Worm (Caenorhabditis elegans) whole organism, early embryonic: ENCODE results near the gene trxr-1.

Experiments used
- B0310.2 ChIP-seq: sonication (generic microtip); optimal IDR thresholded peaks from 2 replicates; lab custom pipeline; 2016; ENCODE audit warnings: mild to moderate bottlenecking, missing genetic modification characterization, missing compliant biosample characterization
- F13C5.2 ChIP-seq: sonication (generic microtip); optimal IDR thresholded peaks from 2 replicates; lab custom pipeline; 2017; ENCODE audit warnings: mild to moderate bottlenecking, missing genetic modification characterization, inconsistent platforms, missing compliant biosample characterization
- aly-1 ChIP-seq: sonication (generic microtip); optimal IDR thresholded peaks from 2 replicates; lab custom pipeline; 2016; ENCODE audit warnings: missing genetic modification characterization, missing compliant biosample characterization
- ama-1 ChIP-seq: fragments of 150-350 bp; optimal IDR thresholded peaks from 2 replicates; lab custom pipeline; 2014
- ceh-13 ChIP-seq: fragments of 200-800 bp; sonication (Bioruptor generic); optimal IDR thresholded peaks from 2 replicates; lab custom pipeline; 2018; ENCODE audit warnings: mild to moderate bottlenecking, missing genetic modification characterization, missing compliant biosample characterization
- ceh-36 ChIP-seq: sonication (generic microtip); optimal IDR thresholded peaks from 2 replicates; lab custom pipeline; 2016; ENCODE audit warnings: missing genetic modification characterization, inconsistent platforms, missing compliant biosample characterization
- ets-7 ChIP-seq: sonication (generic microtip); optimal IDR thresholded peaks from 2 replicates; lab custom pipeline; 2016; ENCODE audit warnings: missing genotype, missing genetic modification characterization, missing compliant biosample characterization
- flt-1 ChIP-seq: fragments of 200-800 bp; sonication (Bioruptor generic); IDR thresholded peaks from 2 replicates; pipeline ENCODE4 v1.3.6; 2022; ENCODE audit warnings: missing genetic modification characterization, missing compliant biosample characterization
- hmbx-1 ChIP-seq: sonication (generic microtip); optimal IDR thresholded peaks from 2 replicates; lab custom pipeline; 2016; ENCODE audit warnings: mild to moderate bottlenecking, missing genetic modification characterization, missing compliant biosample characterization
- hmg-4 ChIP-seq: fragments of 200-800 bp; sonication (Bioruptor generic); optimal IDR thresholded peaks from 2 replicates; lab custom pipeline; 2018; ENCODE audit warnings: mild to moderate bottlenecking, missing genetic modification characterization, missing compliant biosample characterization
- hnd-1 ChIP-seq: sonication (generic microtip); optimal IDR thresholded peaks from 2 replicates; lab custom pipeline; 2016; ENCODE audit warnings: missing genetic modification characterization, missing compliant biosample characterization
- pes-1 ChIP-seq: fragments of 200-800 bp; sonication (Bioruptor generic); IDR thresholded peaks from 2 replicates; pipeline ENCODE4 v1.3.6; 2022; ENCODE audit warnings: missing genetic modification reagents, missing genetic modification characterization, missing compliant biosample characterization
- scrt-1 ChIP-seq: fragments of 200-800 bp; sonication (Bioruptor generic); IDR thresholded peaks from 2 replicates; pipeline ENCODE4 v1.3.6; 2022; ENCODE audit warnings: missing genetic modification characterization, missing compliant biosample characterization
- sea-1 ChIP-seq: fragments of 200-800 bp; sonication (Bioruptor generic); conservative IDR thresholded peaks from 2 replicates; pipeline ENCODE4 v1.3.6; 2022; ENCODE audit warnings: missing genetic modification characterization, missing compliant biosample characterization
- tbx-11 ChIP-seq: fragments of 200-800 bp; sonication (Bioruptor generic); IDR thresholded peaks from 2 replicates; pipeline ENCODE4 v1.3.6; 2022; ENCODE audit warnings: missing genetic modification characterization, missing compliant biosample characterization
- tbx-37 ChIP-seq: fragments of 200-800 bp; sonication (Bioruptor generic); conservative IDR thresholded peaks from 2 replicates; pipeline ENCODE4 v1.3.6; 2022; ENCODE audit warnings: missing genetic modification reagents, missing genetic modification characterization, missing compliant biosample characterization
- tra-4 ChIP-seq: sonication (generic microtip); optimal IDR thresholded peaks from 2 replicates; lab custom pipeline; 2017; ENCODE audit warnings: missing genetic modification characterization, missing compliant biosample characterization

trxr-1 gene

DNA sequence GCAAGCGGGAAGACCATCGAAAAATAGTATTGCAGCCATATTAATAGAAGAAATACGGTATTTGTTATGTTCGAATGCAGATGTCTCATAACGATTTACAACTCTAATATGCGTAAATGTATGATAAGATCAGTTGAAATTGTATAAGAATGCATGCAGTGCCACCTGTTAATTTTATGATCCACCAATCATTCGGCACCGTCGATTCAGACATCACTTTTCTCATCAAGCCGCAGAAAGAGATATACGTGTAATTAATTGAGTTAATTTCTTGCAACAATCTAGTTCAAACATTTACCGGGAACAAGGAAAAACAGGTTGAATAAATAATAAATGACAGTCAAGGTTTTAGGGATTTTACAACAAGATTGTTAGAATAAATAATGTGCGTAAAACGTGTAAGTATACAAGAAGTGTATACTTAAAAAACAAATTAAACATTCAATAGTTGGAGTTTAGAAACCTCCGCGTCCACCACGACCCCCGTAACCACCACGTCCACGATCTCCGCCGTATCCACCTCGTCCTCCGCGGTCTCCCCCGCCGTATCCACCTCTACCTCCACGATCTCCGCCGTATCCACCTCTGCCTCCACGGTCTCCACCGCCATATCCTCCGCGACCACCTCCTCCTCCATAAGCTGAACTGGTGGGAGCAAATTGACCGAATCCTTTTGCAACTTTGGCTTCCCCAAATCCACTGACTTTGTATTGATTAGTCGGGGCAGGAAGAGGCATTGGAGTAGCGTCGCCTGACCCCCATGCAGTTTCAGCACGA lies 37.4 kb upstream of the trxr-1 start:
- no peak for TF ChIP-seq scrt-1
- no peak for TF ChIP-seq ceh-36 (tag; lab: Kevin White, UChicago)
- no peak for TF ChIP-seq F13C5.2 (tag; lab: Kevin White, UChicago)
- no peak for TF ChIP-seq B0310.2 (tag; lab: Kevin White, UChicago)
- TF ChIP-seq hmg-4 (GFP tag; lab: Kevin White, UChicago) = no peak
- TF ChIP-seq sea-1 (GFP tag; lab: Robert Waterston, UW) = no peak
- no peak for TF ChIP-seq pes-1 (GFP tag; lab: Robert Waterston, UW)
- no peak for TF ChIP-seq tra-4
- no peak for TF ChIP-seq ets-7 (tag; lab: Kevin White, UChicago)
- no peak for TF ChIP-seq tbx-37 (GFP tag; lab: Robert Waterston, UW)
- TF ChIP-seq ama-1 (lab: Kevin White, UChicago) = no peak
- no peak for TF ChIP-seq hnd-1
- TF ChIP-seq hmbx-1 (tag; lab: Kevin White, UChicago) = no peak
- no peak for TF ChIP-seq tbx-11 (GFP tag; lab: Robert Waterston, UW)
- no peak for TF ChIP-seq flt-1 (GFP tag; lab: Robert Waterston, UW)

DNA sequence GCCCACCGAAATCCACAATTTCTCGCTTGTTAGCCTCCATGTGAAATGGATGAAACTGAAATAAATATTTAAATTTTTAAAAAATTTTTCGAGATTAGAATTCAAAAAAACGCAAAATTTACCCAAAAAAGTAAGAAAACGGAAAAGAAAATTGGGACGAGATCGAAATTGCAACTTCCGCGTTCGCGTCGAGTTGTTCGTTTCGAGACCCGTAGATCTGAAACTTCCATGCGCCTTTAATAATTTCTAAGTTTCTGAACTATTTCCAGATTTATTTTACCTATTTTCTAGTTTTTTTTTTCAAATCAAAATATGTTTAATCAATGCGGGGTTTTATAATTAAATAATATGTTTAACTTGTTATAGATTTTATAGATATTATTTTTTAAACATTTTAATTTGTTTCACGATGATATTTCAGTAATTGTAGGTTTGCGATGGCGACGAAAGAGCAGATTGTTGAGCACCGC lies 34.6 kb upstream of the trxr-1 start, which contains the start of the genes pgl-1 and him-3:
pgl-1 (minus strand) TSS at position 230 of the 470 bp plus-strand sequence.
him-3 (plus strand) TSS at position 420 of the 470 bp plus-strand sequence.
- TF ChIP-seq tra-4 (no peak), ceh-36 (tag; lab: Kevin White, UChicago) (no peak), ama-1 (lab: Kevin White, UChicago) (no peak), pes-1 (GFP tag; lab: Robert Waterston, UW) (no peak), sea-1 (GFP tag; lab: Robert Waterston, UW) (no peak), ceh-13 (no peak), hnd-1 (no peak), aly-1 (tag; lab: Kevin White, UChicago) (no peak), ets-7 (tag; lab: Kevin White, UChicago) (no peak), F13C5.2 (tag; lab: Kevin White, UChicago) (no peak), scrt-1 (no peak), tbx-11 (GFP tag; lab: Robert Waterston, UW) (no peak), flt-1 (GFP tag; lab: Robert Waterston, UW) (no peak), B0310.2 (tag; lab: Kevin White, UChicago) (no peak), tbx-37 (GFP tag; lab: Robert Waterston, UW) (no peak), hmg-4 (GFP tag; lab: Kevin White, UChicago) (no peak), hmbx-1 (tag; lab: Kevin White, UChicago) (no peak)

DNA sequence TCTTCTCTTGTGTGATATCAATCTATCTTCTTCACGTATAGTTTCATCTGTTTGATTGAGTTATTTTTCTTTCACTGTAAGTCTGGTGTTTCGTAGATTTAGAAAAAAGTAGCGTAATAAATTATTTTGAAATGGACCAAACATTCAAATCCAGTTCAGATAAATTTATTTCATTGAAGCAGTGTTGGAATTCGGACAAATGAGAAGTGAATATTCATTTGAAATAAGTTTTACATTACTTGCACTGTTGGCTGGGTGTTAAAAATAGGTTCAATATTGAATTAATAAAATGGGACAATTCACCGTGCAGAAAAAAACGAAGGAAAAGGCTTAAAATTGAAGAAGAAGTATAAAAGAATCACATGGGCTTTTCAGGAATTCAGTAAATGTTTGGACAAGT lies 33.1 kb upstream of the trxr-1 start:
- TF ChIP-seq ets-7 (tag; lab: Kevin White, UChicago) = no peak
- no peak for TF ChIP-seq hmg-4 (GFP tag; lab: Kevin White, UChicago)
- no peak for TF ChIP-seq flt-1 (GFP tag; lab: Robert Waterston, UW)
- no peak for TF ChIP-seq hnd-1
- TF ChIP-seq pes-1 (GFP tag; lab: Robert Waterston, UW) = no peak
- no peak for TF ChIP-seq F13C5.2 (tag; lab: Kevin White, UChicago)
- no peak for TF ChIP-seq scrt-1
- TF ChIP-seq tbx-37 (GFP tag; lab: Robert Waterston, UW) = no peak

DNA sequence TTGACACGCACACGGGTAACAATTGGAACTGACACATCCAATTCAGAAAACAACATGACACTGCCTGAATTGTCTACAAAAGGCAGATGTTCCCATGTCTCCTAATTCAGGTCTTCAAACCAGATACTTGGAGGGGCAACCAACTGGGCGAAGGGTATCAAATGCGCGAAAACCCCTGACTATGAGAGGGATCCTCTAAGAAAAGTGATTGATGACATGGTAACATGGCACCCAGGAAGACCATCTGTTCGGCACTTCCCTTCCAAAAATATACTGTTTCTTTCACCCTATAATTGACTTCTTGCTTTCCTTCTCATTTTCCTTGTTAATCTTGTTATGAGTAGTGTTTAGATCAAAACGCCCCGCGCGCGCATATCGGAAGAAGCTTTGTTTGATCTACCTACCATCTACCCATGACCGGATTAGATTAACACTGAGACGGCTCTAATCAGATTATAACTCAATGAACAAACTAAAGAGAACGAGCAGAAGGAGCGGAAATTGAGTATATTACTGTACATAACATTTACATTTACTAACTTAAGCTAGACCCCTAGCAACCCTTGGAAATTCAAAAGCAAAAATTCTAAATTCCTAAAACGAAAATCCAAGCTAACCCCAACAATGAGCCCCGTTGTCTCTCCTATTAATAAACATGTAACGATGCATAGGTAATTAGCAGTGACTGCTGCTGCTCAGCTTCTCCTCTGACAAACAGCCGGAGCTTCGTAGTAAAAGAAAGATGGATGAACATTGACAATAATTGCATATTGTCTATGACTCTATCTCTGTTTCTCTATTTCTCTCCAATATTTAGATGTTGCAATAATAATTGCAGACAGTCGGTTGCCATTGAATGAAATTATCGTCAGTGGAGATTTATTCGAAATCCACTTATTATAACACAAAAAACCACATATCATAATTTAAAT lies 27.0 kb upstream of the trxr-1 start:
- peak; percentile 3 for TF ChIP-seq ceh-36 (tag; lab: Kevin White, UChicago)
- no peak for TF ChIP-seq aly-1 (tag; lab: Kevin White, UChicago)

DNA sequence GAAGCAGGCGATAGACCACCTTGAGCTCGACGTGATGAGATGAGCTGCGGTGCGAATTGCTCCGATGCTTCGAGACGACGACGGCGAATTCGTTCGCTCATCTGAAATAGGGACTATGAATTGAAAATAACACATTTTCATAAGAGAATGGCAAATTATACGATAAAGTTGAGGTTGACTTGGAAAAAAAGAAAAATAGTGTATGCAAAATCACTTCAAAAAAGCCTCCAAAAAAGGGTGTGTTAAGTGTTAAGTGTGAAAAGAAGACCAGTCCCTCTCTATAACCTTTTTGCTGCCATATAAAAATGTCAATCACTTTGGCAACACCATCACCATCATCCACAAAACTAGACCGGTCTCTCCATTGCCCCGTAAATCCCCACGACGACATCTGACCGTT lies 24.9 kb upstream of the trxr-1 start, which contains the start of gene prkl-1:
prkl-1 (minus strand) TSS at position 101 of the 400 bp plus-strand sequence.
- TF ChIP-seq ets-7 (tag; lab: Kevin White, UChicago) (no peak), ceh-36 (tag; lab: Kevin White, UChicago) (no peak), sea-1 (GFP tag; lab: Robert Waterston, UW) (no peak)

DNA sequence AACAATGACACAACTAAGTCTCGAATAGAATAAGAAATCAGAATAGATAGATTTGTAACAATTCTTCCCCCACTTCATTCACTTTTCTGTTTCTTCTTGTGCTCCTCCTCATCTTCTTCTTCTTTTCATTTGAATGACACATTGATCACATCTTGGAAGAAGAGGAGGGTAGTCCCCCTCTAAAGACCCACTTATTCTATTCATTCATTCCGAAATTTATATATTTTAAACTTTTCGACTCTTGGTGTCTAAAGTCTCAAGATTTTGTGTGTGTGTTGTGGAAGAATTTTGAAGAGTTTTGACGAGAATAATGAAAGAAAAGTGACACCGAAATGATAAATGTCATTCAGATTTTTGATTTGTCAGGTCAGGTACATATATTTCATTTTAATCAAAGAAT lies 20.7 kb upstream of the trxr-1 start:
- TF ChIP-seq tbx-11 (GFP tag; lab: Robert Waterston, UW) = no peak
- no peak for TF ChIP-seq scrt-1
- no peak for TF ChIP-seq aly-1 (tag; lab: Kevin White, UChicago)
- TF ChIP-seq hmbx-1 (tag; lab: Kevin White, UChicago) = no peak
- TF ChIP-seq flt-1 (GFP tag; lab: Robert Waterston, UW) = no peak
- TF ChIP-seq B0310.2 (tag; lab: Kevin White, UChicago) = no peak
- no peak for TF ChIP-seq F13C5.2 (tag; lab: Kevin White, UChicago)
- TF ChIP-seq tra-4 = no peak

DNA sequence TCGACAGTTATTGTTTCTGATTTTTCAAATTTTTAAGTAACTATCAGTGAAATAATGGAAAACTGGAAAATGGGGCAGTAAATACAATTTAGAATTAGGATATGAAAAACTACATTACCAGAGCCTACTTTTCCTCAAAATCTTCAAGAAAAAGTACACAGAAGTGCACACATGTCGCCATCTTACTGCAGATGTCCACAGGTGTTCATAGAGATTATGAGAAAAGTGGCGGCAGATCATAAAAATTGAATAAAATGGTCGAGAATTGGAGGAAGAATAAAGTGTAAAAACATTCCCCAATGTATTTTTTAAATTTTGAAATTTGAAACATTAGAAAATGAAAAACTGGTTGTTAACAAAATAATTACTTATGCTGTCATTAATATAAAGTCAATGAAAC lies 13.8 kb upstream of the trxr-1 start:
- TF ChIP-seq ceh-36 (tag; lab: Kevin White, UChicago) = no peak
- TF ChIP-seq hnd-1 = no peak
- TF ChIP-seq tra-4 = no peak
- TF ChIP-seq F13C5.2 (tag; lab: Kevin White, UChicago) = no peak
